Worm (Caenorhabditis elegans) whole organism, L3 larva: Measurements from ENCODE around the gene tag-275.

ENCODE experiments used
- ceh-28 ChIP-seq: fragments of 150-350 bp; optimal IDR thresholded peaks from 2 replicates; lab custom pipeline; 2014; ENCODE audit warnings: missing biosample characterization, missing genetic modification reagents, missing genetic modification characterization
- elt-1 ChIP-seq: fragments of 150-350 bp; optimal IDR thresholded peaks from 2 replicates; lab custom pipeline; 2014; ENCODE audit warnings: missing biosample characterization, missing genetic modification characterization
- elt-3 ChIP-seq, 3 experiments: fragments of 150-350 bp in 1 of 3; sonication (generic microtip) in 2 of 3; optimal IDR thresholded peaks; 2 replicates in 2 of 3; 4 replicates in 1 of 3; lab custom pipeline; 2014 to 2017; ENCODE audit warnings: missing biosample characterization in 3 of 3, missing genetic modification characterization in 3 of 3
- fkh-2 ChIP-seq: fragments of 150-350 bp; optimal IDR thresholded peaks from 2 replicates; lab custom pipeline; 2014; ENCODE audit warnings: missing biosample characterization, missing genetic modification reagents, missing genetic modification characterization
- mdl-1 ChIP-seq: fragments of 150-350 bp; optimal IDR thresholded peaks from 2 replicates; lab custom pipeline; 2014; ENCODE audit warnings: missing biosample characterization, missing genetic modification characterization
- nhr-11 ChIP-seq: fragments of 150-350 bp; optimal IDR thresholded peaks from 2 replicates; lab custom pipeline; 2014; ENCODE audit warnings: missing biosample characterization, missing genetic modification characterization
- nhr-237 ChIP-seq: fragments of 150-350 bp; optimal IDR thresholded peaks from 2 replicates; lab custom pipeline; 2014; ENCODE audit warnings: missing biosample characterization, missing genetic modification characterization
- nhr-25 ChIP-seq: sonication (generic microtip); optimal IDR thresholded peaks from 2 replicates; lab custom pipeline; 2017; ENCODE audit warnings: missing biosample characterization, missing genetic modification characterization
- nhr-77 ChIP-seq: fragments of 150-350 bp; optimal IDR thresholded peaks from 2 replicates; lab custom pipeline; 2014; ENCODE audit warnings: missing biosample characterization, missing genetic modification characterization
- pha-4 ChIP-seq: fragments of 150-350 bp; optimal IDR thresholded peaks from 2 replicates; lab custom pipeline; 2014; ENCODE audit warnings: missing biosample characterization, missing genetic modification reagents, missing genetic modification characterization
- skn-1 ChIP-seq: fragments of 150-350 bp; optimal IDR thresholded peaks from 2 replicates; lab custom pipeline; 2014; ENCODE audit warnings: missing biosample characterization, missing genetic modification characterization
- snpc-4 ChIP-seq: fragments of 150-350 bp; optimal IDR thresholded peaks from 2 replicates; lab custom pipeline; 2014; ENCODE audit warnings: missing biosample characterization, missing genetic modification characterization
- unc-62 ChIP-seq: fragments of 150-350 bp; sonication (generic microtip); optimal IDR thresholded peaks from 4 replicates; lab custom pipeline; 2014; ENCODE audit warnings: missing biosample characterization, missing genetic modification reagents, missing genetic modification characterization
- zag-1 ChIP-seq: fragments of 150-350 bp; optimal IDR thresholded peaks from 2 replicates; lab custom pipeline; 2014; ENCODE audit warnings: missing biosample characterization, missing genetic modification characterization

DNA sequence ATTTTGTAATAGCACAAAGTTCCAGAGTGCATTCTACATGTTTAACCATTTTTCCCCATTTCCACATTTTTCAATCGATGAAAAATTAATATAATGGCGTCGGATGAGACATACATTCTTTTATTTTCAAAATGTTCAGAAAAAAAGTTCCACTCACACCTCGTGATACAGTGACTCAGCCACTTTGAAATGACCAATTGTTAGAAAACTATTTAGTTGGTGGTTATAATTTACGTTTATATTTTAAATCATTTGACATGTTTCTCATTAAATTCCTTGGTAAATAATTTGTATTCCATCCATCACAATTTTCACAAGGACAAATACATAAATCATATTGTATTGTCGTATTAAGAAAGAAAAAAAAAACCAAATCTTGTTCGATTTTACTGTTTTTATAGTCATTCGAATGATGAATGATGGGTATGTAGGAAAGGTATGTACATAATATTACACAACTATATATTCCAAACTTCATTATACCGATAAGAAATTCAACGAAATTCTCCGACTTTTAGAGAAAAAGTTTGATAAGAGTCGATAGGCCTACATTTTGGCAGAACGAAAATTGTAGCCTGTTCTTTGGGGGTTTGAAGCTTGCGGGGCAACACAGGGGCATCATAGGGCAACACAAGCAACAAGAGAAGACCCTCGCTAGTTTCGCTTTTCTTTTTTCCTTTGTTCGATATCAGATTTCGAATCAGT, 49.8 kb downstream of the tag-275 start:
- TF ChIP-seq mdl-1 (no peak), pha-4 (no peak), nhr-25 (tag; lab: Kevin White, UChicago) (no peak), zag-1 (tag; lab: Kevin White, UChicago) (no peak), nhr-237 (tag; lab: Kevin White, UChicago) (no peak), nhr-77 (no peak), unc-62 (no peak), elt-1 (tag; lab: Kevin White, UChicago) (no peak), elt-3 (tag; optimal IDR thresholded peaks at IDR 0.05; lab: Kevin White, UChicago) (no peak), nhr-11 (tag; lab: Kevin White, UChicago) (no peak), skn-1 (tag; lab: Kevin White, UChicago) (no peak), ceh-28 (no peak), snpc-4 (no peak), fkh-2 (no peak)
